Fruit fly (Drosophila melanogaster) whole organism, embryonic: ENCODE data around the gene COX7B.

Source experiments
- B-H2 ChIP-seq: fragments of 200-800 bp; sonication (Bioruptor generic); optimal IDR thresholded peaks from 2 replicates; lab custom pipeline; 2018; ENCODE audit warnings: missing biosample characterization, mild to moderate bottlenecking, missing genetic modification characterization
- C15 ChIP-seq: fragments of 200-800 bp; sonication (Bioruptor generic); IDR thresholded peaks from 3 replicates; pipeline ENCODE4 v1.3.6; 2022; ENCODE audit warnings: missing biosample characterization, missing genetic modification characterization
- CG10147 ChIP-seq: fragments of 200-800 bp; sonication (Bioruptor generic); optimal IDR thresholded peaks from 2 replicates; lab custom pipeline; 2019; ENCODE audit warnings: missing biosample characterization, mild to moderate bottlenecking, missing genetic modification characterization, moderate library complexity
- CG10209 ChIP-seq: fragments of 200-800 bp; sonication (Bioruptor generic); optimal IDR thresholded peaks from 3 replicates; lab custom pipeline; 2017; ENCODE audit warnings: missing biosample characterization, mild to moderate bottlenecking, missing genetic modification characterization, missing genetic modification reagents
- CG1024 ChIP-seq: fragments of 200-800 bp; sonication (Bioruptor generic); IDR thresholded peaks from 2 replicates; pipeline ENCODE4 v1.3.6; 2022; ENCODE audit warnings: missing biosample characterization, missing genetic modification characterization
- CG10979 ChIP-seq: fragments of 200-800 bp; sonication (Bioruptor generic); optimal IDR thresholded peaks from 2 replicates; lab custom pipeline; 2018; ENCODE audit warnings: missing biosample characterization, mild to moderate bottlenecking, missing genetic modification characterization, moderate library complexity
- CG11504 ChIP-seq: fragments of 200-800 bp; sonication (Bioruptor generic); optimal IDR thresholded peaks from 3 replicates; lab custom pipeline; 2019; ENCODE audit warnings: missing biosample characterization, mild to moderate bottlenecking, missing genetic modification characterization, moderate library complexity
- CG1233 ChIP-seq: fragments of 200-800 bp; sonication (Bioruptor generic); optimal IDR thresholded peaks from 4 replicates; lab custom pipeline; 2018; ENCODE audit warnings: missing biosample characterization, mild to moderate bottlenecking, missing genetic modification characterization
- CG13894 ChIP-seq: fragments of 200-800 bp; sonication (Bioruptor generic); optimal IDR thresholded peaks from 3 replicates; lab custom pipeline; 2018; ENCODE audit warnings: missing biosample characterization, mild to moderate bottlenecking, missing genetic modification characterization, moderate library complexity
- CG15073 ChIP-seq: fragments of 200-800 bp; sonication (Bioruptor generic); optimal IDR thresholded peaks from 2 replicates; lab custom pipeline; 2016; ENCODE audit warnings: missing biosample characterization, missing genetic modification characterization
- CG17385 ChIP-seq: fragments of 200-800 bp; sonication (Bioruptor generic); optimal IDR thresholded peaks from 3 replicates; lab custom pipeline; 2018; ENCODE audit warnings: missing biosample characterization, mild to moderate bottlenecking, missing genetic modification characterization
- CG17612 ChIP-seq: fragments of 200-800 bp; sonication (Bioruptor generic); IDR thresholded peaks from 2 replicates; pipeline ENCODE4 v1.3.6; 2022; ENCODE audit warnings: missing biosample characterization, missing genetic modification characterization
- CG1832 ChIP-seq: fragments of 200-800 bp; sonication (Bioruptor generic); optimal IDR thresholded peaks from 2 replicates; lab custom pipeline; 2017; ENCODE audit warnings: missing biosample characterization, mild to moderate bottlenecking, missing genetic modification characterization, inconsistent platforms
- CG2199 ChIP-seq: fragments of 200-800 bp; sonication (Bioruptor generic); IDR thresholded peaks from 3 replicates; pipeline ENCODE4 v1.3.6; 2022; ENCODE audit warnings: missing biosample characterization, missing genetic modification characterization
- CG3065 ChIP-seq: fragments of 200-800 bp; sonication (Bioruptor generic); optimal IDR thresholded peaks from 2 replicates; lab custom pipeline; 2016; ENCODE audit warnings: missing biosample characterization, missing genetic modification characterization
- CG31365 ChIP-seq: fragments of 200-800 bp; sonication (Bioruptor generic); optimal IDR thresholded peaks from 2 replicates; lab custom pipeline; 2018; ENCODE audit warnings: missing biosample characterization, mild to moderate bottlenecking, missing genetic modification characterization
- CG4282 ChIP-seq: fragments of 200-800 bp; sonication (Bioruptor generic); optimal IDR thresholded peaks from 2 replicates; lab custom pipeline; 2016; ENCODE audit warnings: missing biosample characterization, missing genetic modification characterization
- CG4820 ChIP-seq: fragments of 200-800 bp; sonication (Bioruptor generic); optimal IDR thresholded peaks from 3 replicates; lab custom pipeline; 2016; ENCODE audit warnings: missing biosample characterization, missing genetic modification characterization
- CG6654 ChIP-seq: fragments of 200-800 bp; sonication (Bioruptor generic); optimal IDR thresholded peaks from 2 replicates; lab custom pipeline; 2017; ENCODE audit warnings: missing biosample characterization, mild to moderate bottlenecking, missing genetic modification characterization
- CG9215 ChIP-seq: fragments of 200-800 bp; sonication (Bioruptor generic); IDR thresholded peaks from 2 replicates; pipeline ENCODE4 v1.3.6; 2022; ENCODE audit warnings: missing biosample characterization, missing genetic modification characterization
- CG9437 ChIP-seq: fragments of 200-800 bp; sonication (Bioruptor generic); optimal IDR thresholded peaks from 2 replicates; lab custom pipeline; 2018; ENCODE audit warnings: missing biosample characterization, mild to moderate bottlenecking, missing genetic modification characterization
- CHES-1-like ChIP-seq: fragments of 200-800 bp; sonication (Bioruptor generic); optimal IDR thresholded peaks from 2 replicates; lab custom pipeline; 2016; ENCODE audit warnings: missing biosample characterization, missing genetic modification characterization
- Camta ChIP-seq: fragments of 200-800 bp; sonication (Bioruptor generic); optimal IDR thresholded peaks from 2 replicates; lab custom pipeline; 2016; ENCODE audit warnings: missing biosample characterization, missing genetic modification characterization
- Deaf1 ChIP-seq: fragments of 200-800 bp; optimal IDR thresholded peaks from 3 replicates; lab custom pipeline; 2019; ENCODE audit warnings: missing biosample characterization, mild to moderate bottlenecking, missing genetic modification characterization, moderate library complexity
- E2f1 ChIP-seq: fragments of 200-800 bp; sonication (Bioruptor generic); IDR thresholded peaks from 2 replicates; pipeline ENCODE4 v1.3.6; 2022; ENCODE audit warnings: missing biosample characterization, missing genetic modification characterization
- Ets97D ChIP-seq: fragments of 200-800 bp; sonication (Bioruptor generic); optimal IDR thresholded peaks from 3 replicates; lab custom pipeline; 2016; ENCODE audit warnings: missing biosample characterization, missing genetic modification characterization
- GATAe ChIP-seq: fragments of 200-800 bp; sonication (Bioruptor generic); conservative IDR thresholded peaks from 2 replicates; pipeline ENCODE4 v1.3.6; 2022; ENCODE audit warnings: missing biosample characterization, missing genetic modification characterization
- Hr51 ChIP-seq, 2 experiments: fragments of 200-800 bp; sonication (Bioruptor generic); optimal IDR thresholded peaks; 2 replicates in 1 of 2; 3 replicates in 1 of 2; lab custom pipeline; 2016 to 2018; ENCODE audit warnings: missing biosample characterization in 2 of 2, missing genetic modification characterization in 2 of 2, mild to moderate bottlenecking in 1 of 2, moderate library complexity in 1 of 2
- Lim3 ChIP-seq: fragments of 200-800 bp; sonication (Bioruptor generic); IDR thresholded peaks from 2 replicates; pipeline ENCODE4 v1.3.6; 2022; ENCODE audit warnings: missing biosample characterization, missing genetic modification characterization
- Nf-YC ChIP-seq: fragments of 200-800 bp; optimal IDR thresholded peaks from 3 replicates; lab custom pipeline; 2019; ENCODE audit warnings: missing biosample characterization, mild to moderate bottlenecking, missing genetic modification characterization, moderate library complexity
- NfI ChIP-seq: fragments of 200-800 bp; sonication (Bioruptor generic); optimal IDR thresholded peaks from 3 replicates; lab custom pipeline; 2018; ENCODE audit warnings: missing biosample characterization, mild to moderate bottlenecking, missing genetic modification characterization, moderate library complexity
- Oli ChIP-seq: fragments of 200-800 bp; sonication (Bioruptor generic); optimal IDR thresholded peaks from 2 replicates; lab custom pipeline; 2018; ENCODE audit warnings: missing biosample characterization, mild to moderate bottlenecking, missing genetic modification characterization, moderate library complexity
- Vsx1 ChIP-seq: fragments of 200-800 bp; sonication (Bioruptor generic); optimal IDR thresholded peaks from 2 replicates; lab custom pipeline; 2017; ENCODE audit warnings: missing biosample characterization, mild to moderate bottlenecking, missing genetic modification characterization, missing genetic modification reagents
- cato ChIP-seq: fragments of 200-800 bp; sonication (Bioruptor generic); optimal IDR thresholded peaks from 2 replicates; lab custom pipeline; 2016; ENCODE audit warnings: missing biosample characterization, missing genetic modification characterization, borderline replicate concordance
- da ChIP-seq: fragments of 200-800 bp; sonication (Bioruptor generic); optimal IDR thresholded peaks from 2 replicates; lab custom pipeline; 2016; ENCODE audit warnings: missing biosample characterization, missing genetic modification characterization
- dm ChIP-seq: fragments of 200-800 bp; sonication (Bioruptor generic); optimal IDR thresholded peaks from 3 replicates; lab custom pipeline; 2016; ENCODE audit warnings: missing biosample characterization, missing genetic modification characterization
- dysf ChIP-seq: fragments of 200-800 bp; sonication (Bioruptor generic); IDR thresholded peaks from 3 replicates; pipeline ENCODE4 v1.3.6; 2022; ENCODE audit warnings: missing biosample characterization, missing genetic modification characterization
- eve ChIP-seq, 2 experiments: fragments of >200 bp; optimal IDR thresholded peaks; 2 replicates each; lab custom pipeline; 2017; ENCODE audit warnings: missing biosample characterization in 2 of 2, missing genetic modification characterization in 2 of 2
- exex ChIP-seq: fragments of 200-800 bp; sonication (Bioruptor generic); optimal IDR thresholded peaks from 4 replicates; lab custom pipeline; 2018; ENCODE audit warnings: missing biosample characterization, mild to moderate bottlenecking, missing genetic modification characterization, moderate library complexity
- fru ChIP-seq: fragments of >200 bp; optimal IDR thresholded peaks from 2 replicates; lab custom pipeline; 2017
- gcm ChIP-seq: fragments of 200-800 bp; sonication (Bioruptor generic); optimal IDR thresholded peaks from 2 replicates; lab custom pipeline; 2019; ENCODE audit warnings: missing biosample characterization, mild to moderate bottlenecking, missing genetic modification characterization, moderate library complexity
- h ChIP-seq: fragments of >200 bp; optimal IDR thresholded peaks from 2 replicates; lab custom pipeline; 2017
- hkb ChIP-seq, 2 experiments: fragments of 200-800 bp in 1 of 2; fragments of >200 bp in 1 of 2; sonication (Bioruptor generic) in 1 of 2; IDR thresholded peaks in 1 of 2; optimal IDR thresholded peaks in 1 of 2; 2 replicates each; pipeline versions ENCODE4 v1.3.6 to Lab custom; 2017 to 2022; ENCODE audit warnings: missing biosample characterization in 1 of 2, missing genetic modification characterization in 1 of 2
- mld ChIP-seq: fragments of 200-800 bp; sonication (Bioruptor generic); IDR thresholded peaks from 3 replicates; pipeline ENCODE4 v1.3.6; 2022; ENCODE audit warnings: missing biosample characterization, missing genetic modification characterization; ENCODE audit not compliant: partially characterized antibody
- nau ChIP-seq: fragments of 200-800 bp; sonication (Bioruptor generic); optimal IDR thresholded peaks from 3 replicates; lab custom pipeline; 2017; ENCODE audit warnings: missing biosample characterization, mild to moderate bottlenecking, missing genetic modification characterization, missing genetic modification reagents
- sens-2 ChIP-seq: fragments of 200-800 bp; sonication (Bioruptor generic); IDR thresholded peaks from 2 replicates; pipeline ENCODE4 v1.3.6; 2022; ENCODE audit warnings: missing biosample characterization, missing genetic modification characterization
- sob ChIP-seq: fragments of 200-800 bp; sonication (Bioruptor generic); IDR thresholded peaks from 2 replicates; pipeline ENCODE4 v1.3.6; 2022; ENCODE audit warnings: missing biosample characterization, missing genetic modification characterization
- tin ChIP-seq: fragments of 200-800 bp; sonication (Bioruptor generic); optimal IDR thresholded peaks from 3 replicates; lab custom pipeline; 2016; ENCODE audit warnings: missing biosample characterization, missing genetic modification characterization
- tio ChIP-seq: fragments of 200-800 bp; sonication (Bioruptor generic); optimal IDR thresholded peaks from 2 replicates; lab custom pipeline; 2017; ENCODE audit warnings: missing biosample characterization, missing genetic modification characterization, inconsistent platforms
- toy ChIP-seq: fragments of 200-800 bp; sonication (Bioruptor generic); IDR thresholded peaks from 2 replicates; pipeline ENCODE4 v1.3.6; 2022; ENCODE audit warnings: missing biosample characterization, missing genetic modification characterization
- vvl ChIP-seq: fragments of 200-800 bp; sonication (Bioruptor generic); IDR thresholded peaks from 2 replicates; pipeline ENCODE4 v1.3.6; 2022; ENCODE audit warnings: missing biosample characterization, missing genetic modification characterization

COX7B gene

dm6 chr3L:17428779-17429178 lies 3.5 kb downstream of the COX7B start, which contains the start of gene Gorab (continued):
- TF ChIP-seq CHES-1-like (GFP tag; lab: Kevin White, UChicago), result peak; percentile 72
- peak; percentile 87 for TF ChIP-seq CG10147
- no peak for TF ChIP-seq mld (GFP tag; lab: Robert Waterston, UW)
- TF ChIP-seq CG11504 (tag; lab: Kevin White, UChicago), result peak; percentile 87
- peak; percentile 79 for TF ChIP-seq GATAe (GFP tag; lab: Robert Waterston, UW)
- peak; percentile 83 for TF ChIP-seq CG17612 (GFP tag; lab: Robert Waterston, UW)
- TF ChIP-seq C15 (GFP tag; lab: Robert Waterston, UW), result peak; percentile 86
- peak; percentile 80 for TF ChIP-seq Oli (tag; lab: Kevin White, UChicago)
- TF ChIP-seq CG1233 (GFP tag; lab: Kevin White, UChicago), result peak; percentile 68
- peak; percentile 27 for TF ChIP-seq CG13894 (tag; lab: Kevin White, UChicago)
- no peak for TF ChIP-seq eve (GFP tag; optimal IDR thresholded peaks at IDR 0.05; lab: Kevin White, UChicago)
- TF ChIP-seq CG1832, result no peak
- peak; percentile 77 to 82 for TF ChIP-seq Hr51 (GFP tag; optimal IDR thresholded peaks at IDR 0.05; lab: Kevin White, UChicago)
- peak; percentile 32 for TF ChIP-seq gcm (GFP tag; lab: Kevin White, UChicago)
- TF ChIP-seq Vsx1, result peak; percentile 87
- TF ChIP-seq CG6654 (GFP tag; lab: Kevin White, UChicago), result peak; percentile 43
- TF ChIP-seq sob (GFP tag; lab: Robert Waterston, UW), result peak; percentile 94
- peak; percentile 82 for TF ChIP-seq Ets97D (GFP tag; lab: Kevin White, UChicago)
- TF ChIP-seq Deaf1 (tag; lab: Kevin White, UChicago), result peak; percentile 52
- peak; percentile 89 for TF ChIP-seq CG1024
- TF ChIP-seq cato (GFP tag; lab: Kevin White, UChicago), result peak; percentile 83
- peak; percentile 39 for TF ChIP-seq da (GFP tag; lab: Kevin White, UChicago)
- peak; percentile 57 for TF ChIP-seq nau (GFP tag; lab: Kevin White, UChicago)
- TF ChIP-seq CG4820 (GFP tag; lab: Kevin White, UChicago), result peak; percentile 86
- peak; percentile 91 for TF ChIP-seq tio (GFP tag; lab: Kevin White, UChicago)
- TF ChIP-seq h (lab: Kevin White, UChicago), result no peak
- TF ChIP-seq exex (tag; lab: Kevin White, UChicago), result peak; percentile 45
- peak; percentile 24 for TF ChIP-seq B-H2 (GFP tag; lab: Kevin White, UChicago)
- peak; percentile 69 for TF ChIP-seq dm (GFP tag; lab: Kevin White, UChicago)
- TF ChIP-seq hkb (optimal IDR thresholded peaks at IDR 0.05; lab: Kevin White, UChicago), result peak; percentile 22
- TF ChIP-seq hkb (GFP tag; IDR thresholded peaks at IDR 0.05; lab: Robert Waterston, UW), result peak; percentile 81
- TF ChIP-seq vvl (GFP tag; lab: Robert Waterston, UW), result peak; percentile 97
- peak; percentile 88 for TF ChIP-seq Lim3 (GFP tag; lab: Robert Waterston, UW)
- TF ChIP-seq CG17385, result peak; percentile 68
- peak; percentile 46 for TF ChIP-seq CG4282 (GFP tag; lab: Kevin White, UChicago)
- peak; percentile 96 for TF ChIP-seq E2f1
- TF ChIP-seq Camta, result peak; percentile 75
- peak; percentile 77 for TF ChIP-seq CG10979 (tag; lab: Kevin White, UChicago)
- no peak for TF ChIP-seq CG31365 (tag; lab: Kevin White, UChicago)
- peak; percentile 46 for TF ChIP-seq CG3065
- TF ChIP-seq CG10209 (GFP tag; lab: Kevin White, UChicago), result peak; percentile 86
- peak; percentile 93 for TF ChIP-seq CG9215 (GFP tag; lab: Robert Waterston, UW)
- peak; percentile 88 for TF ChIP-seq tin (GFP tag; lab: Kevin White, UChicago)
- TF ChIP-seq sens-2 (GFP tag; lab: Robert Waterston, UW), result peak; percentile 76
- TF ChIP-seq fru, result no peak
- peak; percentile 88 for TF ChIP-seq NfI (GFP tag; lab: Kevin White, UChicago)
- peak; percentile 71 for TF ChIP-seq CG15073 (GFP tag; lab: Kevin White, UChicago)
- TF ChIP-seq toy (GFP tag; lab: Robert Waterston, UW), result peak; percentile 90
- TF ChIP-seq Nf-YC (tag; lab: Kevin White, UChicago), result peak; percentile 67
- peak; percentile 97 for TF ChIP-seq dysf (GFP tag; lab: Robert Waterston, UW)
- peak; percentile 83; the same call in 2 of the 3 replicates for TF ChIP-seq CG2199 (GFP tag; lab: Robert Waterston, UW)
- peak; percentile 58 for TF ChIP-seq CG9437 (GFP tag; lab: Kevin White, UChicago)
